Fruit fly (Drosophila melanogaster) whole organism, embryonic: ENCODE results near the gene Mms19.

ENCODE experiments used
- Ada2b ChIP-seq: fragments of 200-800 bp; sonication (Bioruptor generic); IDR thresholded peaks from 2 replicates; pipeline ENCODE4 v1.3.6; 2022; ENCODE audit warnings: missing biosample characterization, missing genetic modification characterization
- CG11696 ChIP-seq: fragments of 200-800 bp; sonication (Bioruptor generic); IDR thresholded peaks from 2 replicates; pipeline ENCODE4 v1.3.6; 2022; ENCODE audit warnings: missing biosample characterization, missing genetic modification characterization
- CG12219 ChIP-seq: fragments of 200-800 bp; sonication (Bioruptor generic); optimal IDR thresholded peaks from 3 replicates; lab custom pipeline; 2018; ENCODE audit warnings: missing biosample characterization, mild to moderate bottlenecking, missing genetic modification characterization
- CG12236 ChIP-seq: fragments of 200-800 bp; sonication (Bioruptor generic); optimal IDR thresholded peaks from 2 replicates; lab custom pipeline; 2016; ENCODE audit warnings: missing biosample characterization, missing genetic modification characterization
- CG12659 ChIP-seq: fragments of 200-800 bp; sonication (Bioruptor generic); optimal IDR thresholded peaks from 3 replicates; lab custom pipeline; 2017; ENCODE audit warnings: mild to moderate bottlenecking, missing biosample characterization, missing genetic modification reagents, missing genetic modification characterization
- CG12942 ChIP-seq: fragments of 200-800 bp; sonication (Bioruptor generic); optimal IDR thresholded peaks from 3 replicates; lab custom pipeline; 2016; ENCODE audit warnings: missing biosample characterization, missing genetic modification characterization
- CG13123 ChIP-seq: fragments of 200-800 bp; sonication (Bioruptor generic); optimal IDR thresholded peaks from 2 replicates; lab custom pipeline; 2016; ENCODE audit warnings: missing biosample characterization, missing genetic modification characterization
- CG14014 ChIP-seq: fragments of 200-800 bp; sonication (Bioruptor generic); IDR thresholded peaks from 2 replicates; pipeline ENCODE4 v1.3.6; 2022; ENCODE audit warnings: missing biosample characterization, missing genetic modification characterization
- CG1602 ChIP-seq: fragments of 200-800 bp; sonication (Bioruptor generic); optimal IDR thresholded peaks from 3 replicates; lab custom pipeline; 2016; ENCODE audit warnings: missing biosample characterization, missing genetic modification characterization
- CG17328 ChIP-seq: fragments of 200-800 bp; sonication (Bioruptor generic); IDR thresholded peaks from 2 replicates; pipeline ENCODE4 v1.3.6; 2022; ENCODE audit warnings: missing biosample characterization, missing genetic modification characterization
- CG18011 ChIP-seq: fragments of 200-800 bp; sonication (Bioruptor generic); optimal IDR thresholded peaks from 2 replicates; lab custom pipeline; 2017; ENCODE audit warnings: missing biosample characterization, missing genetic modification characterization, mild to moderate bottlenecking, moderate library complexity, missing genotype
- CG18764 ChIP-seq: fragments of 200-800 bp; sonication (Bioruptor generic); optimal IDR thresholded peaks from 3 replicates; lab custom pipeline; 2016; ENCODE audit warnings: missing biosample characterization, missing genetic modification characterization
- CG33213 ChIP-seq: fragments of 200-800 bp; sonication (Bioruptor generic); optimal IDR thresholded peaks from 3 replicates; lab custom pipeline; 2016; ENCODE audit warnings: missing biosample characterization, missing genetic modification characterization
- CG34376 ChIP-seq: fragments of 200-800 bp; sonication (Bioruptor generic); optimal IDR thresholded peaks from 2 replicates; lab custom pipeline; 2018; ENCODE audit warnings: missing biosample characterization, mild to moderate bottlenecking, missing genetic modification characterization
- CG34422 ChIP-seq: fragments of 200-800 bp; sonication (Bioruptor generic); IDR thresholded peaks from 3 replicates; pipeline ENCODE4 v1.3.6; 2022; ENCODE audit warnings: missing biosample characterization, missing genetic modification characterization
- CG4617 ChIP-seq: fragments of 200-800 bp; sonication (Bioruptor generic); optimal IDR thresholded peaks from 3 replicates; lab custom pipeline; 2016; ENCODE audit warnings: missing biosample characterization, missing genetic modification characterization, borderline replicate concordance
- CG6689 ChIP-seq: fragments of 200-800 bp; sonication (Bioruptor generic); IDR thresholded peaks from 2 replicates; pipeline ENCODE4 v1.3.6; 2022; ENCODE audit warnings: missing biosample characterization, missing genetic modification characterization
- CG6813 ChIP-seq: fragments of 200-800 bp; sonication (Bioruptor generic); optimal IDR thresholded peaks from 2 replicates; lab custom pipeline; 2017; ENCODE audit warnings: missing biosample characterization, missing genetic modification characterization, mild to moderate bottlenecking, moderate library complexity, missing genetic modification reagents
- CG7271 ChIP-seq: fragments of 200-800 bp; sonication (Bioruptor generic); optimal IDR thresholded peaks from 2 replicates; lab custom pipeline; 2018; ENCODE audit warnings: missing biosample characterization, mild to moderate bottlenecking, missing genetic modification characterization, moderate library complexity
- CG7357 ChIP-seq: fragments of 200-800 bp; sonication (Bioruptor generic); IDR thresholded peaks from 3 replicates; pipeline ENCODE4 v1.3.6; 2022; ENCODE audit warnings: missing biosample characterization, missing genetic modification characterization
- CG7372 ChIP-seq: fragments of 200-800 bp; sonication (Bioruptor generic); IDR thresholded peaks from 2 replicates; pipeline ENCODE4 v1.3.6; 2022; ENCODE audit warnings: missing biosample characterization, missing genetic modification characterization
- CG8089 ChIP-seq: fragments of 200-800 bp; sonication (Bioruptor generic); optimal IDR thresholded peaks from 3 replicates; lab custom pipeline; 2016; ENCODE audit warnings: missing biosample characterization, missing genetic modification characterization
- D19A ChIP-seq: fragments of 200-800 bp; optimal IDR thresholded peaks from 3 replicates; lab custom pipeline; 2019; ENCODE audit warnings: missing biosample characterization, mild to moderate bottlenecking, missing genetic modification characterization, moderate library complexity
- Doc2 ChIP-seq: fragments of 200-800 bp; sonication (Bioruptor generic); IDR thresholded peaks from 2 replicates; pipeline ENCODE4 v1.3.6; 2022; ENCODE audit warnings: missing biosample characterization, missing genetic modification characterization
- Hey ChIP-seq: fragments of 200-800 bp; sonication (Bioruptor generic); optimal IDR thresholded peaks from 3 replicates; lab custom pipeline; 2018; ENCODE audit warnings: missing biosample characterization, mild to moderate bottlenecking, missing genetic modification characterization
- Hr39 ChIP-seq: fragments of >200 bp; optimal IDR thresholded peaks from 2 replicates; lab custom pipeline; 2017
- Lhr ChIP-seq: fragments of 200-800 bp; sonication (Bioruptor generic); optimal IDR thresholded peaks from 3 replicates; lab custom pipeline; 2017; ENCODE audit warnings: mild to moderate bottlenecking, missing biosample characterization, missing genetic modification reagents, missing genetic modification characterization
- Lpt ChIP-seq: fragments of >200 bp; optimal IDR thresholded peaks from 2 replicates; lab custom pipeline; 2018; ENCODE audit warnings: missing biosample characterization, missing genetic modification characterization
- NC2β ChIP-seq: fragments of 200-800 bp; sonication (Bioruptor generic); optimal IDR thresholded peaks from 2 replicates; lab custom pipeline; 2016; ENCODE audit warnings: missing biosample characterization, missing genetic modification characterization
- Optix ChIP-seq: fragments of 200-800 bp; sonication (Bioruptor generic); IDR thresholded peaks from 3 replicates; pipeline ENCODE4 v1.3.6; 2022; ENCODE audit warnings: missing biosample characterization, missing genetic modification characterization
- Rx ChIP-seq: fragments of 200-800 bp; sonication (Bioruptor generic); IDR thresholded peaks from 2 replicates; pipeline ENCODE4 v1.3.6; 2022; ENCODE audit warnings: missing biosample characterization, missing genetic modification characterization
- Taf1 ChIP-seq: fragments of 200-800 bp; sonication (Bioruptor generic); IDR thresholded peaks from 2 replicates; pipeline ENCODE4 v1.3.6; 2022; ENCODE audit warnings: missing biosample characterization, missing genetic modification characterization
- bab2 ChIP-seq: fragments of 200-800 bp; sonication (Bioruptor generic); optimal IDR thresholded peaks from 2 replicates; lab custom pipeline; 2016; ENCODE audit warnings: missing biosample characterization, missing genetic modification characterization
- bowl ChIP-seq: fragments of 200-800 bp; sonication (Bioruptor generic); IDR thresholded peaks from 2 replicates; pipeline ENCODE4 v1.3.6; 2022; ENCODE audit warnings: missing biosample characterization, missing genetic modification characterization
- cad ChIP-seq: fragments of >200 bp; optimal IDR thresholded peaks from 2 replicates; lab custom pipeline; 2017; ENCODE audit warnings: missing biosample characterization, missing genetic modification characterization
- dpn ChIP-seq, 2 experiments: fragments of 200-800 bp; sonication (Bioruptor generic); optimal IDR thresholded peaks; 3 replicates each; lab custom pipeline; 2016; ENCODE audit warnings: missing biosample characterization in 2 of 2, missing genetic modification characterization in 2 of 2
- exex ChIP-seq: fragments of 200-800 bp; sonication (Bioruptor generic); optimal IDR thresholded peaks from 4 replicates; lab custom pipeline; 2018; ENCODE audit warnings: missing biosample characterization, mild to moderate bottlenecking, missing genetic modification characterization, moderate library complexity
- gem ChIP-seq: fragments of 200-800 bp; sonication (Bioruptor generic); optimal IDR thresholded peaks from 2 replicates; lab custom pipeline; 2019; ENCODE audit warnings: missing biosample characterization, mild to moderate bottlenecking, missing genetic modification characterization, moderate library complexity
- gfzf ChIP-seq: fragments of 200-800 bp; sonication (Bioruptor generic); optimal IDR thresholded peaks from 2 replicates; lab custom pipeline; 2016; ENCODE audit warnings: missing biosample characterization, mild to moderate bottlenecking, missing genetic modification characterization, moderate library complexity
- hth ChIP-seq: fragments of >200 bp; optimal IDR thresholded peaks from 2 replicates; lab custom pipeline; 2017; ENCODE audit warnings: inconsistent platforms
- ken ChIP-seq: fragments of 200-800 bp; sonication (Bioruptor generic); IDR thresholded peaks from 3 replicates; pipeline ENCODE4 v1.3.6; 2022; ENCODE audit warnings: missing biosample characterization, missing genetic modification characterization
- pros ChIP-seq: fragments of 200-800 bp; sonication (Bioruptor generic); optimal IDR thresholded peaks from 3 replicates; lab custom pipeline; 2019; ENCODE audit warnings: missing biosample characterization, mild to moderate bottlenecking, missing genetic modification characterization, moderate library complexity
- scrt ChIP-seq: fragments of 200-800 bp; sonication (Bioruptor generic); optimal IDR thresholded peaks from 2 replicates; lab custom pipeline; 2018; ENCODE audit warnings: missing biosample characterization, mild to moderate bottlenecking, missing genetic modification characterization, moderate library complexity
- sisA ChIP-seq: fragments of 200-800 bp; sonication (Bioruptor generic); IDR thresholded peaks from 2 replicates; pipeline ENCODE4 v1.3.6; 2022; ENCODE audit warnings: missing biosample characterization, missing genetic modification characterization
- so ChIP-seq: fragments of 200-800 bp; sonication (Bioruptor generic); IDR thresholded peaks from 3 replicates; pipeline ENCODE4 v1.3.6; 2022; ENCODE audit warnings: missing biosample characterization, missing genetic modification characterization
- tap ChIP-seq: fragments of 200-800 bp; optimal IDR thresholded peaks from 3 replicates; lab custom pipeline; 2019; ENCODE audit warnings: missing biosample characterization, mild to moderate bottlenecking, missing genetic modification characterization, moderate library complexity
- usp ChIP-seq: fragments of >200 bp; optimal IDR thresholded peaks from 2 replicates; lab custom pipeline; 2017; ENCODE audit warnings: missing biosample characterization, missing genetic modification characterization
- wdn ChIP-seq: fragments of 200-800 bp; sonication (Bioruptor generic); IDR thresholded peaks from 2 replicates; pipeline ENCODE4 v1.3.6; 2022; ENCODE audit warnings: missing biosample characterization, missing genetic modification characterization
- zen ChIP-seq: fragments of 200-800 bp; sonication (Bioruptor generic); optimal IDR thresholded peaks from 3 replicates; lab custom pipeline; 2018; ENCODE audit warnings: missing biosample characterization, mild to moderate bottlenecking, missing genetic modification characterization, moderate library complexity
- zf30C ChIP-seq: fragments of 200-800 bp; sonication (Bioruptor generic); optimal IDR thresholded peaks from 3 replicates; lab custom pipeline; 2018; ENCODE audit warnings: missing biosample characterization, mild to moderate bottlenecking, missing genetic modification characterization
- zfh1 ChIP-seq: fragments of 200-800 bp; sonication (Bioruptor generic); IDR thresholded peaks from 3 replicates; pipeline ENCODE4 v1.3.6; 2022; ENCODE audit warnings: missing biosample characterization, missing genetic modification characterization

Gene Mms19

dm6 chr3R:5283360-5283963 lies 51.1 kb downstream of the Mms19 start (continued):
- peak; percentile 77 for TF ChIP-seq zfh1
- TF ChIP-seq CG34422 (GFP tag; lab: Robert Waterston, UW), result peak; percentile 90
- TF ChIP-seq gfzf (GFP tag; lab: Kevin White, UChicago), result no peak
- TF ChIP-seq CG7271 (tag; lab: Kevin White, UChicago), result no peak
- peak; percentile 91 to 95 for TF ChIP-seq dpn (GFP tag; optimal IDR thresholded peaks at IDR 0.05; lab: Kevin White, UChicago)
- peak; percentile 82 for TF ChIP-seq sisA
- TF ChIP-seq CG34376, result peak; percentile 94
- peak; percentile 86 for TF ChIP-seq D19A
- TF ChIP-seq Taf1, result peak; percentile 71; the same call in 1 of the 2 replicates
- TF ChIP-seq CG18011, result peak; percentile 79
- no peak for TF ChIP-seq hth
- peak; percentile 86 for TF ChIP-seq CG6813
- TF ChIP-seq pros (GFP tag; lab: Kevin White, UChicago), result peak; percentile 31
- TF ChIP-seq Hey (tag; lab: Kevin White, UChicago), result peak; percentile 65
- TF ChIP-seq Hr39, result no peak
- TF ChIP-seq CG6689, result peak; percentile 87
- peak; percentile 84 for TF ChIP-seq NC2β (GFP tag; lab: Kevin White, UChicago)
- TF ChIP-seq wdn (GFP tag; lab: Robert Waterston, UW), result peak; percentile 42; the same call in 1 of the 2 replicates
- TF ChIP-seq CG33213 (GFP tag; lab: Kevin White, UChicago), result peak; percentile 87
- peak; percentile 58 for TF ChIP-seq CG13123 (GFP tag; lab: Kevin White, UChicago)
- peak; percentile 51 for TF ChIP-seq CG4617 (GFP tag; lab: Kevin White, UChicago)
- peak; percentile 76 for TF ChIP-seq CG7372 (GFP tag; lab: Robert Waterston, UW)
- peak; percentile 74 for TF ChIP-seq Ada2b (GFP tag; lab: Robert Waterston, UW)
- peak; percentile 79; the same call in 2 of the 3 replicates for TF ChIP-seq Optix (GFP tag; lab: Robert Waterston, UW)
- peak; percentile 88 for TF ChIP-seq CG12236
- peak; percentile 78 for TF ChIP-seq bowl (GFP tag; lab: Robert Waterston, UW)
- 0 out of 2 replicates have a peak, but pooled peaks have one; percentile 40 for TF ChIP-seq Doc2
- no peak for TF ChIP-seq usp (GFP tag; lab: Kevin White, UChicago)
- TF ChIP-seq cad (GFP tag; lab: Kevin White, UChicago), result no peak
- peak; percentile 89 for TF ChIP-seq CG8089 (GFP tag; lab: Kevin White, UChicago)
- TF ChIP-seq exex (tag; lab: Kevin White, UChicago), result peak; percentile 73
- TF ChIP-seq CG14014 (GFP tag; lab: Robert Waterston, UW), result peak; percentile 86
- TF ChIP-seq CG12219, result peak; percentile 90
- peak; percentile 64 for TF ChIP-seq CG11696 (GFP tag; lab: Robert Waterston, UW)
- peak; percentile 70 for TF ChIP-seq CG18764 (GFP tag; lab: Kevin White, UChicago)
- TF ChIP-seq tap (tag; lab: Kevin White, UChicago), result peak; percentile 85
- peak; percentile 87 for TF ChIP-seq bab2
- TF ChIP-seq gem, result peak; percentile 94
- TF ChIP-seq zen (tag; lab: Kevin White, UChicago), result peak; percentile 65
- TF ChIP-seq scrt, result peak; percentile 87
- peak; percentile 78 for TF ChIP-seq CG7357 (GFP tag; lab: Robert Waterston, UW)
- TF ChIP-seq ken (GFP tag; lab: Robert Waterston, UW), result peak; percentile 82
- peak; percentile 61; the same call in 2 of the 3 replicates for TF ChIP-seq so (GFP tag; lab: Robert Waterston, UW)
- TF ChIP-seq CG17328 (GFP tag; lab: Robert Waterston, UW), result peak; percentile 71; the same call in 1 of the 2 replicates
- TF ChIP-seq zf30C, result peak; percentile 77
- TF ChIP-seq CG12942 (GFP tag; lab: Kevin White, UChicago), result peak; percentile 79
- TF ChIP-seq CG1602 (GFP tag; lab: Kevin White, UChicago), result peak; percentile 80
- TF ChIP-seq CG12659, result peak; percentile 95
- no peak for TF ChIP-seq Lpt (GFP tag; lab: Kevin White, UChicago)
- TF ChIP-seq Rx (GFP tag; lab: Robert Waterston, UW), result peak; percentile 69
- peak; percentile 52 for TF ChIP-seq Lhr (GFP tag; lab: Kevin White, UChicago)
